Worm (Caenorhabditis elegans) whole organism, L2 larva: ENCODE results near the gene hot-2.

Source experiments
- ama-1 ChIP-seq: fragments of 150-350 bp; optimal IDR thresholded peaks from 2 replicates; lab custom pipeline; 2018; ENCODE audit warnings: inconsistent platforms
- blmp-1 ChIP-seq: sonication (generic microtip); optimal IDR thresholded peaks from 2 replicates; lab custom pipeline; 2017; ENCODE audit warnings: missing genetic modification characterization, mild to moderate bottlenecking, missing compliant biosample characterization, antibody characterized with exemption, moderate library complexity; ENCODE audit not compliant: insufficient read depth
- ceh-82 ChIP-seq: fragments of 150-350 bp; optimal IDR thresholded peaks from 2 replicates; lab custom pipeline; 2014; ENCODE audit warnings: missing biosample characterization, missing genetic modification characterization
- egl-27 ChIP-seq: sonication (generic microtip); optimal IDR thresholded peaks from 3 replicates; lab custom pipeline; 2017; ENCODE audit warnings: missing biosample characterization, missing genetic modification reagents, missing genetic modification characterization
- elt-1 ChIP-seq: fragments of 150-350 bp; optimal IDR thresholded peaks from 2 replicates; lab custom pipeline; 2014; ENCODE audit warnings: missing biosample characterization, missing genetic modification characterization
- fos-1 ChIP-seq: fragments of 150-350 bp; optimal IDR thresholded peaks from 2 replicates; lab custom pipeline; 2014; ENCODE audit warnings: missing biosample characterization, missing genetic modification characterization
- lin-39 ChIP-seq: fragments of 150-350 bp; optimal IDR thresholded peaks from 2 replicates; lab custom pipeline; 2014; ENCODE audit warnings: missing biosample characterization, missing genetic modification reagents, missing genetic modification characterization
- nhr-11 ChIP-seq: fragments of 150-350 bp; optimal IDR thresholded peaks from 2 replicates; lab custom pipeline; 2014; ENCODE audit warnings: missing biosample characterization, missing genetic modification characterization
- nhr-237 ChIP-seq: fragments of 150-350 bp; optimal IDR thresholded peaks from 2 replicates; lab custom pipeline; 2014; ENCODE audit warnings: missing biosample characterization, missing genetic modification characterization
- nhr-25 ChIP-seq: fragments of 150-350 bp; sonication (generic microtip); optimal IDR thresholded peaks from 3 replicates; lab custom pipeline; 2014; ENCODE audit warnings: missing biosample characterization, missing genetic modification characterization
- snpc-4 ChIP-seq: fragments of 150-350 bp; optimal IDR thresholded peaks from 2 replicates; lab custom pipeline; 2014; ENCODE audit warnings: missing biosample characterization, missing genetic modification characterization
- unc-55 ChIP-seq: fragments of 150-350 bp; sonication (generic microtip); optimal IDR thresholded peaks from 3 replicates; lab custom pipeline; 2014; ENCODE audit warnings: missing biosample characterization, missing genetic modification reagents, missing genetic modification characterization
- unc-62 ChIP-seq: fragments of 150-350 bp; optimal IDR thresholded peaks from 2 replicates; lab custom pipeline; 2014; ENCODE audit warnings: missing biosample characterization, missing genetic modification reagents, missing genetic modification characterization

DNA sequence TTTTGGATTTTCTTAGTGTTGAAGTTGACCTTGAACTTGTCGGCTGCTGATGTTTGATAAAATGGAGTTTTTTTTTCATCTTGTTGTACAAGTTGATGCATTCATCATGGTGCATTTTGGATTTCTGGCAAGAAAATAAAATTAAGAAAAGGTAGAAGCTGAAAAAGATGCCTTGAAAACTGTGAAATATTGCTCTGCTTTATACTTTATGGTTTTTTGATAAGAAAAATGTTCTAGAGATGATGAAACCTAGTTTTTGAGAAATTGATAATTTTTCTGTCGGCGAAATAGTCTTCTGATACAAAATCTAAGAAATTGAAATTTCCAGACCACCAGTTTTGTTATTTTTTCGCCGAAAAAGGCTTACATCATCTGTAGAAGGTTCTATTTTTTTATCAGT, 22.2 kb upstream of the hot-2 start, which contains the start of gene Y39B6A.69:
- TF ChIP-seq nhr-25 (no peak), nhr-237 (tag; lab: Kevin White, UChicago) (no peak), lin-39 (tag; lab: Kevin White, UChicago) (no peak), nhr-11 (tag; lab: Kevin White, UChicago) (no peak), elt-1 (tag; lab: Kevin White, UChicago) (no peak), ceh-82 (no peak), snpc-4 (tag; lab: Kevin White, UChicago) (no peak), egl-27 (tag; lab: Kevin White, UChicago) (no peak), unc-62 (GFP tag; lab: Kevin White, UChicago) (no peak), fos-1 (tag; lab: Kevin White, UChicago) (no peak), blmp-1 (tag; lab: Kevin White, UChicago) (no peak), ama-1 (lab: Kevin White, UChicago) (no peak), unc-55 (GFP tag; lab: Kevin White, UChicago) (no peak)
